Fruit fly (Drosophila melanogaster) whole organism, embryonic: ENCODE measurements around the gene MRP.

Source experiments
- Antp ChIP-seq: fragments of 200-800 bp; sonication (Bioruptor generic); optimal IDR thresholded peaks from 3 replicates; lab custom pipeline; 2016; ENCODE audit warnings: missing biosample characterization, missing genetic modification characterization
- Asciz ChIP-seq: fragments of 200-800 bp; sonication (Bioruptor generic); optimal IDR thresholded peaks from 2 replicates; lab custom pipeline; 2017; ENCODE audit warnings: missing biosample characterization, mild to moderate bottlenecking, missing genetic modification characterization, missing genetic modification reagents
- C15 ChIP-seq: fragments of 200-800 bp; sonication (Bioruptor generic); IDR thresholded peaks from 3 replicates; pipeline ENCODE4 v1.3.6; 2022; ENCODE audit warnings: missing biosample characterization, missing genetic modification characterization
- CG10147 ChIP-seq: fragments of 200-800 bp; sonication (Bioruptor generic); optimal IDR thresholded peaks from 2 replicates; lab custom pipeline; 2019; ENCODE audit warnings: missing biosample characterization, mild to moderate bottlenecking, missing genetic modification characterization, moderate library complexity
- CG10431 ChIP-seq: fragments of 200-800 bp; sonication (Bioruptor generic); optimal IDR thresholded peaks from 3 replicates; lab custom pipeline; 2018; ENCODE audit warnings: missing biosample characterization, mild to moderate bottlenecking, missing genetic modification characterization
- CG11085 ChIP-seq: fragments of 200-800 bp; sonication (Bioruptor generic); IDR thresholded peaks from 2 replicates; pipeline ENCODE4 v1.3.6; 2022; ENCODE audit warnings: missing biosample characterization, missing genetic modification characterization
- CG11093 ChIP-seq: fragments of 200-800 bp; sonication (Bioruptor generic); IDR thresholded peaks from 3 replicates; pipeline ENCODE4 v1.3.6; 2022; ENCODE audit warnings: missing biosample characterization, missing genetic modification characterization
- CG13624 ChIP-seq: fragments of 200-800 bp; sonication (Bioruptor generic); optimal IDR thresholded peaks from 2 replicates; lab custom pipeline; 2016; ENCODE audit warnings: missing biosample characterization, missing genetic modification characterization
- CG1647 ChIP-seq: fragments of 200-800 bp; sonication (Bioruptor generic); optimal IDR thresholded peaks from 3 replicates; lab custom pipeline; 2016; ENCODE audit warnings: missing biosample characterization, missing genetic modification characterization
- CG17802 ChIP-seq: fragments of 200-800 bp; sonication (Bioruptor generic); optimal IDR thresholded peaks from 2 replicates; lab custom pipeline; 2018; ENCODE audit warnings: missing biosample characterization, mild to moderate bottlenecking, missing genetic modification characterization, moderate library complexity
- CG2199 ChIP-seq: fragments of 200-800 bp; sonication (Bioruptor generic); IDR thresholded peaks from 3 replicates; pipeline ENCODE4 v1.3.6; 2022; ENCODE audit warnings: missing biosample characterization, missing genetic modification characterization
- CG2712 ChIP-seq: fragments of 200-800 bp; optimal IDR thresholded peaks from 3 replicates; lab custom pipeline; 2019; ENCODE audit warnings: missing biosample characterization, mild to moderate bottlenecking, missing genetic modification characterization, moderate library complexity
- CG31365 ChIP-seq: fragments of 200-800 bp; sonication (Bioruptor generic); optimal IDR thresholded peaks from 2 replicates; lab custom pipeline; 2018; ENCODE audit warnings: missing biosample characterization, mild to moderate bottlenecking, missing genetic modification characterization
- CG32767 ChIP-seq: fragments of 200-800 bp; sonication (Bioruptor generic); IDR thresholded peaks from 2 replicates; pipeline ENCODE4 v1.3.6; 2022; ENCODE audit warnings: missing biosample characterization, missing genetic modification characterization
- CG3847 ChIP-seq: fragments of 200-800 bp; sonication (Bioruptor generic); IDR thresholded peaks from 2 replicates; pipeline ENCODE4 v1.3.6; 2022; ENCODE audit warnings: missing biosample characterization, missing genetic modification characterization
- CG4854 ChIP-seq: fragments of 200-800 bp; sonication (Bioruptor generic); optimal IDR thresholded peaks from 2 replicates; lab custom pipeline; 2016; ENCODE audit warnings: missing biosample characterization, missing genetic modification characterization, inconsistent platforms
- CG6175 ChIP-seq: fragments of 200-800 bp; sonication (Bioruptor generic); IDR thresholded peaks from 3 replicates; pipeline ENCODE4 v1.3.6; 2022; ENCODE audit warnings: missing biosample characterization, missing genetic modification characterization
- CG7786 ChIP-seq: fragments of 200-800 bp; sonication (Bioruptor generic); optimal IDR thresholded peaks from 2 replicates; lab custom pipeline; 2016; ENCODE audit warnings: missing biosample characterization, missing genetic modification characterization
- CG8359 ChIP-seq: fragments of 200-800 bp; sonication (Bioruptor generic); optimal IDR thresholded peaks from 2 replicates; lab custom pipeline; 2017; ENCODE audit warnings: missing biosample characterization, mild to moderate bottlenecking, missing genetic modification characterization, borderline replicate concordance
- CG9817 ChIP-seq: fragments of 200-800 bp; sonication (Bioruptor generic); optimal IDR thresholded peaks from 2 replicates; lab custom pipeline; 2018; ENCODE audit warnings: missing biosample characterization, mild to moderate bottlenecking, missing genetic modification characterization, moderate library complexity
- Camta ChIP-seq: fragments of 200-800 bp; sonication (Bioruptor generic); optimal IDR thresholded peaks from 2 replicates; lab custom pipeline; 2016; ENCODE audit warnings: missing biosample characterization, missing genetic modification characterization
- HLH4C ChIP-seq: fragments of 200-800 bp; sonication (Bioruptor generic); IDR thresholded peaks from 3 replicates; pipeline ENCODE4 v1.3.6; 2022; ENCODE audit warnings: missing biosample characterization, missing genetic modification characterization; ENCODE audit not compliant: partially characterized antibody
- MTF-1 ChIP-seq: fragments of 200-800 bp; sonication (Bioruptor generic); optimal IDR thresholded peaks from 2 replicates; lab custom pipeline; 2018; ENCODE audit warnings: missing biosample characterization, mild to moderate bottlenecking, missing genetic modification characterization, borderline replicate concordance
- Sox100B ChIP-seq: fragments of 200-800 bp; sonication (Bioruptor generic); optimal IDR thresholded peaks from 3 replicates; lab custom pipeline; 2018; ENCODE audit warnings: missing biosample characterization, mild to moderate bottlenecking, missing genetic modification characterization
- Trl ChIP-seq, 3 experiments: fragments of >200 bp in 2 of 3; fragments of 200-800 bp in 1 of 3; sonication (Bioruptor generic) in 1 of 3; optimal IDR thresholded peaks; 2 replicates in 1 of 3; 3 replicates in 2 of 3; lab custom pipeline; 2016 to 2017; ENCODE audit warnings: missing biosample characterization in 1 of 3, missing genetic modification characterization in 1 of 3
- Xrp1 ChIP-seq: fragments of 200-800 bp; sonication (Bioruptor generic); IDR thresholded peaks from 2 replicates; pipeline ENCODE4 v1.3.6; 2022; ENCODE audit warnings: missing biosample characterization, missing genetic modification characterization
- aop ChIP-seq: fragments of 200-800 bp; sonication (Bioruptor generic); IDR thresholded peaks from 2 replicates; pipeline ENCODE4 v1.3.6; 2022; ENCODE audit warnings: missing biosample characterization, missing genetic modification characterization
- ase ChIP-seq: fragments of 200-800 bp; sonication (Bioruptor generic); IDR thresholded peaks from 3 replicates; pipeline ENCODE4 v1.3.6; 2022; ENCODE audit warnings: missing biosample characterization, missing genetic modification characterization
- cg ChIP-seq: fragments of 200-800 bp; sonication (Bioruptor generic); optimal IDR thresholded peaks from 3 replicates; lab custom pipeline; 2019; ENCODE audit warnings: missing biosample characterization, mild to moderate bottlenecking, missing genetic modification characterization, moderate library complexity
- cwo ChIP-seq: fragments of 200-800 bp; sonication (Bioruptor generic); optimal IDR thresholded peaks from 3 replicates; lab custom pipeline; 2017; ENCODE audit warnings: missing biosample characterization, missing genetic modification characterization, mild to moderate bottlenecking, moderate library complexity, missing genetic modification reagents
- da ChIP-seq: fragments of 200-800 bp; sonication (Bioruptor generic); optimal IDR thresholded peaks from 2 replicates; lab custom pipeline; 2016; ENCODE audit warnings: missing biosample characterization, missing genetic modification characterization
- dan ChIP-seq: fragments of 200-800 bp; sonication (Bioruptor generic); IDR thresholded peaks from 2 replicates; pipeline ENCODE4 v1.3.6; 2022; ENCODE audit warnings: missing biosample characterization, missing genetic modification characterization
- fd102C ChIP-seq: fragments of 200-800 bp; sonication (Bioruptor generic); optimal IDR thresholded peaks from 2 replicates; lab custom pipeline; 2018; ENCODE audit warnings: missing biosample characterization, mild to moderate bottlenecking, missing genetic modification characterization, moderate library complexity
- fu2 ChIP-seq: fragments of 200-800 bp; sonication (Bioruptor generic); optimal IDR thresholded peaks from 2 replicates; lab custom pipeline; 2016; ENCODE audit warnings: missing biosample characterization, missing genetic modification characterization
- gce ChIP-seq: fragments of 200-800 bp; sonication (Bioruptor generic); IDR thresholded peaks from 3 replicates; pipeline ENCODE4 v1.3.6; 2022; ENCODE audit warnings: missing biosample characterization, missing genetic modification characterization
- grn ChIP-seq: fragments of 200-800 bp; sonication (Bioruptor generic); optimal IDR thresholded peaks from 3 replicates; lab custom pipeline; 2017; ENCODE audit warnings: missing biosample characterization, missing genetic modification characterization
- gsb ChIP-seq: fragments of 200-800 bp; sonication (Bioruptor generic); IDR thresholded peaks from 2 replicates; pipeline ENCODE4 v1.3.6; 2022; ENCODE audit warnings: missing biosample characterization, missing genetic modification characterization
- kni ChIP-seq: fragments of 200-800 bp; sonication (Bioruptor generic); optimal IDR thresholded peaks from 3 replicates; lab custom pipeline; 2017; ENCODE audit warnings: mild to moderate bottlenecking, missing biosample characterization, missing genetic modification reagents, missing genetic modification characterization
- lab ChIP-seq: fragments of 200-800 bp; sonication (Bioruptor generic); optimal IDR thresholded peaks from 3 replicates; lab custom pipeline; 2017; ENCODE audit warnings: missing biosample characterization, missing genetic modification characterization, mild to moderate bottlenecking, moderate library complexity, missing genetic modification reagents
- lbe ChIP-seq: fragments of 200-800 bp; sonication (Bioruptor generic); optimal IDR thresholded peaks from 2 replicates; lab custom pipeline; 2016; ENCODE audit warnings: missing biosample characterization, mild to moderate bottlenecking, missing genetic modification characterization
- mirr ChIP-seq: fragments of 200-800 bp; sonication (Bioruptor generic); optimal IDR thresholded peaks from 3 replicates; lab custom pipeline; 2018; ENCODE audit warnings: missing biosample characterization, mild to moderate bottlenecking, missing genetic modification characterization
- mld ChIP-seq: fragments of 200-800 bp; sonication (Bioruptor generic); IDR thresholded peaks from 3 replicates; pipeline ENCODE4 v1.3.6; 2022; ENCODE audit warnings: missing biosample characterization, missing genetic modification characterization; ENCODE audit not compliant: partially characterized antibody
- nmo ChIP-seq: fragments of 200-800 bp; sonication (Bioruptor generic); optimal IDR thresholded peaks from 2 replicates; lab custom pipeline; 2018; ENCODE audit warnings: missing biosample characterization, mild to moderate bottlenecking, missing genetic modification characterization, moderate library complexity
- scrt ChIP-seq: fragments of 200-800 bp; sonication (Bioruptor generic); optimal IDR thresholded peaks from 2 replicates; lab custom pipeline; 2018; ENCODE audit warnings: missing biosample characterization, mild to moderate bottlenecking, missing genetic modification characterization, moderate library complexity
- ssp ChIP-seq: fragments of 200-800 bp; sonication (Bioruptor generic); IDR thresholded peaks from 2 replicates; pipeline ENCODE4 v1.3.6; 2022; ENCODE audit warnings: missing biosample characterization, missing genetic modification characterization
- tll ChIP-seq, 2 experiments: fragments of 200-800 bp in 1 of 2; fragments of >200 bp in 1 of 2; sonication (Bioruptor generic) in 1 of 2; optimal IDR thresholded peaks; 2 replicates each; lab custom pipeline; 2017 to 2019; ENCODE audit warnings: missing biosample characterization in 2 of 2, missing genetic modification characterization in 2 of 2, mild to moderate bottlenecking in 1 of 2, moderate library complexity in 1 of 2
- toy ChIP-seq: fragments of 200-800 bp; sonication (Bioruptor generic); IDR thresholded peaks from 2 replicates; pipeline ENCODE4 v1.3.6; 2022; ENCODE audit warnings: missing biosample characterization, missing genetic modification characterization
- unpg ChIP-seq: fragments of 200-800 bp; sonication (Bioruptor generic); optimal IDR thresholded peaks from 3 replicates; lab custom pipeline; 2018; ENCODE audit warnings: missing biosample characterization, mild to moderate bottlenecking, missing genetic modification characterization, moderate library complexity
- zfh2 ChIP-seq: fragments of 200-800 bp; sonication (Bioruptor generic); optimal IDR thresholded peaks from 2 replicates; lab custom pipeline; 2016; ENCODE audit warnings: missing biosample characterization, missing genetic modification characterization

The MRP gene

dm6 chr2L:12721794-12722315, 3.0 kb downstream of the MRP start, which contains the start of gene Pih1D1 (continued):
- TF ChIP-seq C15 (peak; percentile 91; the same call in 2 of the 3 replicates), scrt (GFP tag; lab: Kevin White, UChicago) (peak; percentile 83), gce (peak; percentile 88), CG2712 (peak; percentile 97), CG31365 (tag; lab: Kevin White, UChicago) (peak; percentile 52), da (GFP tag; lab: Kevin White, UChicago) (peak; percentile 80), CG8359 (GFP tag; lab: Kevin White, UChicago) (peak; percentile 84), CG4854 (peak; percentile 84), CG6175 (peak; percentile 90), zfh2 (GFP tag; lab: Kevin White, UChicago) (peak; percentile 95), lbe (GFP tag; lab: Kevin White, UChicago) (no peak), unpg (GFP tag; lab: Kevin White, UChicago) (peak; percentile 92), CG13624 (GFP tag; lab: Kevin White, UChicago) (peak; percentile 91), cg (GFP tag; lab: Kevin White, UChicago) (peak; percentile 6), Camta (GFP tag; lab: Kevin White, UChicago) (peak; percentile 93), ssp (GFP tag; lab: Robert Waterston, UW) (peak; percentile 89), CG1647 (GFP tag; lab: Kevin White, UChicago) (peak; percentile 85), Antp (GFP tag; lab: Kevin White, UChicago) (peak; percentile 83), cwo (GFP tag; lab: Kevin White, UChicago) (peak; percentile 89), dan (peak; percentile 88), grn (GFP tag; lab: Kevin White, UChicago) (no peak), Asciz (GFP tag; lab: Kevin White, UChicago) (peak; percentile 90), CG10147 (GFP tag; lab: Kevin White, UChicago) (peak; percentile 96), tll (GFP tag; optimal IDR thresholded peaks at IDR 0.05; lab: Kevin White, UChicago) (peak; percentile 34 to 36), kni (peak; percentile 72), mld (GFP tag; lab: Robert Waterston, UW) (no peak), CG11093 (GFP tag; lab: Robert Waterston, UW) (peak; percentile 95), aop (GFP tag; lab: Robert Waterston, UW) (0 out of 2 replicates have a peak, but pooled peaks have one; percentile 43), lab (GFP tag; lab: Kevin White, UChicago) (peak; percentile 95), CG11085 (GFP tag; lab: Robert Waterston, UW) (peak; percentile 92), toy (peak; percentile 93), CG10431 (GFP tag; lab: Kevin White, UChicago) (no peak), fd102C (peak; percentile 46), fu2 (peak; percentile 94), mirr (peak; percentile 78), CG17802 (peak; percentile 82), Xrp1 (peak; percentile 97), HLH4C (no peak), Trl (optimal IDR thresholded peaks at IDR 0.05; lab: Kevin White, UChicago) (no peak), Trl (GFP tag; optimal IDR thresholded peaks at IDR 0.05; lab: Kevin White, UChicago) (peak; percentile 87), CG7786 (GFP tag; lab: Kevin White, UChicago) (peak; percentile 92), ase (GFP tag; lab: Robert Waterston, UW) (peak; percentile 95), Sox100B (GFP tag; lab: Kevin White, UChicago) (peak; percentile 94), nmo (GFP tag; lab: Kevin White, UChicago) (peak; percentile 99), CG32767 (GFP tag; lab: Robert Waterston, UW) (peak; percentile 91), CG9817 (tag; lab: Kevin White, UChicago) (peak; percentile 97), MTF-1 (peak; percentile 57), CG2199 (peak; percentile 85), gsb (GFP tag; lab: Robert Waterston, UW) (peak; percentile 76), CG3847 (peak; percentile 96)
